Fruit fly (Drosophila melanogaster) whole organism, embryonic: ENCODE results near the gene CG4709.

ENCODE experiments used
- CG10267 ChIP-seq: fragments of 200-800 bp; sonication (Bioruptor generic); optimal IDR thresholded peaks from 2 replicates; lab custom pipeline; 2018; ENCODE audit warnings: missing biosample characterization, mild to moderate bottlenecking, missing genetic modification characterization, moderate library complexity
- CG11398 ChIP-seq: fragments of 200-800 bp; sonication (Bioruptor generic); optimal IDR thresholded peaks from 2 replicates; lab custom pipeline; 2016; ENCODE audit warnings: missing biosample characterization, missing genetic modification characterization
- CG11504 ChIP-seq: fragments of 200-800 bp; sonication (Bioruptor generic); optimal IDR thresholded peaks from 3 replicates; lab custom pipeline; 2019; ENCODE audit warnings: missing biosample characterization, mild to moderate bottlenecking, missing genetic modification characterization, moderate library complexity
- CG11696 ChIP-seq: fragments of 200-800 bp; sonication (Bioruptor generic); IDR thresholded peaks from 2 replicates; pipeline ENCODE4 v1.3.6; 2022; ENCODE audit warnings: missing biosample characterization, missing genetic modification characterization
- CG12299 ChIP-seq: fragments of 200-800 bp; sonication (Bioruptor generic); optimal IDR thresholded peaks from 2 replicates; lab custom pipeline; 2018; ENCODE audit warnings: missing biosample characterization, mild to moderate bottlenecking, missing genetic modification characterization
- CG14710 ChIP-seq: fragments of 200-800 bp; sonication (Bioruptor generic); optimal IDR thresholded peaks from 3 replicates; lab custom pipeline; 2019; ENCODE audit warnings: missing biosample characterization, mild to moderate bottlenecking, missing genetic modification characterization, moderate library complexity
- CG14965 ChIP-seq: fragments of 200-800 bp; sonication (Bioruptor generic); optimal IDR thresholded peaks from 2 replicates; lab custom pipeline; 2016; ENCODE audit warnings: missing biosample characterization, missing genetic modification characterization, borderline replicate concordance
- CG15514 ChIP-seq: fragments of 200-800 bp; sonication (Bioruptor generic); optimal IDR thresholded peaks from 3 replicates; lab custom pipeline; 2017; ENCODE audit warnings: missing biosample characterization, missing genetic modification characterization, mild to moderate bottlenecking, moderate library complexity, missing genetic modification reagents
- CG15601 ChIP-seq: fragments of 200-800 bp; sonication (Bioruptor generic); optimal IDR thresholded peaks from 3 replicates; lab custom pipeline; 2019; ENCODE audit warnings: missing biosample characterization, mild to moderate bottlenecking, missing genetic modification characterization, moderate library complexity
- CG15696 ChIP-seq: fragments of 200-800 bp; sonication (Bioruptor generic); optimal IDR thresholded peaks from 2 replicates; lab custom pipeline; 2019; ENCODE audit warnings: missing biosample characterization, mild to moderate bottlenecking, missing genetic modification characterization, moderate library complexity
- CG16813 ChIP-seq: fragments of 200-800 bp; sonication (Bioruptor generic); IDR thresholded peaks from 3 replicates; pipeline ENCODE4 v1.3.6; 2022; ENCODE audit warnings: missing biosample characterization, missing genetic modification characterization; ENCODE audit not compliant: partially characterized antibody
- CG17359 ChIP-seq: fragments of 200-800 bp; sonication (Bioruptor generic); optimal IDR thresholded peaks from 3 replicates; lab custom pipeline; 2018; ENCODE audit warnings: missing biosample characterization, mild to moderate bottlenecking, missing genetic modification characterization, moderate library complexity
- CG31441 ChIP-seq: fragments of 200-800 bp; sonication (Bioruptor generic); IDR thresholded peaks from 2 replicates; pipeline ENCODE4 v1.3.6; 2022; ENCODE audit warnings: missing biosample characterization, missing genetic modification characterization
- CG33557 ChIP-seq: fragments of 200-800 bp; sonication (Bioruptor generic); optimal IDR thresholded peaks from 2 replicates; lab custom pipeline; 2019; ENCODE audit warnings: missing biosample characterization, mild to moderate bottlenecking, missing genetic modification characterization, moderate library complexity
- CG4730 ChIP-seq: fragments of 200-800 bp; sonication (Bioruptor generic); IDR thresholded peaks from 2 replicates; pipeline ENCODE4 v1.3.6; 2022; ENCODE audit warnings: missing biosample characterization, missing genetic modification characterization
- CG4854 ChIP-seq: fragments of 200-800 bp; sonication (Bioruptor generic); optimal IDR thresholded peaks from 2 replicates; lab custom pipeline; 2016; ENCODE audit warnings: missing biosample characterization, missing genetic modification characterization, inconsistent platforms
- CG7987 ChIP-seq: fragments of 200-800 bp; sonication (Bioruptor generic); optimal IDR thresholded peaks from 2 replicates; lab custom pipeline; 2018; ENCODE audit warnings: missing biosample characterization, mild to moderate bottlenecking, missing genetic modification characterization, moderate library complexity
- CG8281 ChIP-seq: fragments of 200-800 bp; sonication (Bioruptor generic); optimal IDR thresholded peaks from 2 replicates; lab custom pipeline; 2018; ENCODE audit warnings: missing biosample characterization, mild to moderate bottlenecking, missing genetic modification characterization, moderate library complexity
- Dbx ChIP-seq: fragments of 200-800 bp; sonication (Bioruptor generic); IDR thresholded peaks from 3 replicates; pipeline ENCODE4 v1.3.6; 2022; ENCODE audit warnings: missing biosample characterization, missing genetic modification characterization
- Dip2 ChIP-seq: fragments of 200-800 bp; sonication (Bioruptor generic); IDR thresholded peaks from 2 replicates; pipeline ENCODE4 v1.3.6; 2022; ENCODE audit warnings: missing biosample characterization, missing genetic modification characterization
- Dip3 ChIP-seq: fragments of 200-800 bp; sonication (Bioruptor generic); optimal IDR thresholded peaks from 3 replicates; lab custom pipeline; 2016; ENCODE audit warnings: missing biosample characterization, missing genetic modification characterization
- Dp ChIP-seq: fragments of 200-800 bp; sonication (Bioruptor generic); optimal IDR thresholded peaks from 2 replicates; lab custom pipeline; 2018; ENCODE audit warnings: missing biosample characterization, mild to moderate bottlenecking, missing genetic modification characterization, moderate library complexity
- Dref ChIP-seq: fragments of 200-800 bp; sonication (Bioruptor generic); IDR thresholded peaks from 2 replicates; pipeline ENCODE4 v1.3.6; 2022; ENCODE audit warnings: missing biosample characterization, missing genetic modification characterization
- ERR ChIP-seq: fragments of 200-800 bp; sonication (Bioruptor generic); optimal IDR thresholded peaks from 2 replicates; lab custom pipeline; 2016; ENCODE audit warnings: missing biosample characterization, missing genetic modification characterization
- Elba2 ChIP-seq: fragments of 200-800 bp; sonication (Bioruptor generic); optimal IDR thresholded peaks from 3 replicates; lab custom pipeline; 2016; ENCODE audit warnings: missing biosample characterization, missing genetic modification characterization
- Hr3 ChIP-seq: fragments of 200-800 bp; sonication (Bioruptor generic); optimal IDR thresholded peaks from 3 replicates; lab custom pipeline; 2016; ENCODE audit warnings: missing biosample characterization, missing genetic modification characterization
- Hr51 ChIP-seq, 2 experiments: fragments of 200-800 bp; sonication (Bioruptor generic); optimal IDR thresholded peaks; 2 replicates in 1 of 2; 3 replicates in 1 of 2; lab custom pipeline; 2016 to 2018; ENCODE audit warnings: missing biosample characterization in 2 of 2, missing genetic modification characterization in 2 of 2, mild to moderate bottlenecking in 1 of 2, moderate library complexity in 1 of 2
- MTF-1 ChIP-seq: fragments of 200-800 bp; sonication (Bioruptor generic); optimal IDR thresholded peaks from 2 replicates; lab custom pipeline; 2018; ENCODE audit warnings: missing biosample characterization, mild to moderate bottlenecking, missing genetic modification characterization, borderline replicate concordance
- Mrtf ChIP-seq: fragments of 200-800 bp; sonication (Bioruptor generic); IDR thresholded peaks from 3 replicates; pipeline ENCODE4 v1.3.6; 2022; ENCODE audit warnings: missing biosample characterization, missing genetic modification characterization
- Ssrp ChIP-seq: fragments of 200-800 bp; sonication (Bioruptor generic); optimal IDR thresholded peaks from 2 replicates; lab custom pipeline; 2018; ENCODE audit warnings: missing biosample characterization, mild to moderate bottlenecking, missing genetic modification characterization, moderate library complexity
- ato ChIP-seq: fragments of 200-800 bp; sonication (Bioruptor generic); IDR thresholded peaks from 2 replicates; pipeline ENCODE4 v1.3.6; 2022; ENCODE audit warnings: missing biosample characterization, missing genetic modification characterization; ENCODE audit not compliant: partially characterized antibody
- bbx ChIP-seq: fragments of 200-800 bp; sonication (Bioruptor generic); IDR thresholded peaks from 2 replicates; pipeline ENCODE4 v1.3.6; 2022; ENCODE audit warnings: missing biosample characterization, missing genetic modification characterization; ENCODE audit not compliant: partially characterized antibody
- bsh ChIP-seq, 2 experiments: fragments of 200-800 bp; sonication (Bioruptor generic); optimal IDR thresholded peaks; 2 replicates each; lab custom pipeline; 2017 to 2018; ENCODE audit warnings: mild to moderate bottlenecking in 2 of 2, missing biosample characterization in 2 of 2, missing genetic modification characterization in 2 of 2, moderate library complexity in 1 of 2
- chinmo ChIP-seq: fragments of 200-800 bp; sonication (Bioruptor generic); IDR thresholded peaks from 4 replicates; pipeline ENCODE4 v1.3.6; 2022; ENCODE audit warnings: missing biosample characterization, missing genetic modification characterization; ENCODE audit not compliant: partially characterized antibody
- chm ChIP-seq: fragments of 200-800 bp; sonication (Bioruptor generic); IDR thresholded peaks from 2 replicates; pipeline ENCODE4 v1.3.6; 2022; ENCODE audit warnings: missing biosample characterization, missing genetic modification characterization
- gem ChIP-seq: fragments of 200-800 bp; sonication (Bioruptor generic); optimal IDR thresholded peaks from 2 replicates; lab custom pipeline; 2019; ENCODE audit warnings: missing biosample characterization, mild to moderate bottlenecking, missing genetic modification characterization, moderate library complexity
- hkb ChIP-seq, 2 experiments: fragments of 200-800 bp in 1 of 2; fragments of >200 bp in 1 of 2; sonication (Bioruptor generic) in 1 of 2; IDR thresholded peaks in 1 of 2; optimal IDR thresholded peaks in 1 of 2; 2 replicates each; pipeline versions ENCODE4 v1.3.6 to Lab custom; 2017 to 2022; ENCODE audit warnings: missing biosample characterization in 1 of 2, missing genetic modification characterization in 1 of 2
- hth ChIP-seq: fragments of >200 bp; optimal IDR thresholded peaks from 2 replicates; lab custom pipeline; 2017; ENCODE audit warnings: inconsistent platforms
- mld ChIP-seq: fragments of 200-800 bp; sonication (Bioruptor generic); IDR thresholded peaks from 3 replicates; pipeline ENCODE4 v1.3.6; 2022; ENCODE audit warnings: missing biosample characterization, missing genetic modification characterization; ENCODE audit not compliant: partially characterized antibody
- nerfin-2 ChIP-seq: fragments of 200-800 bp; sonication (Bioruptor generic); IDR thresholded peaks from 2 replicates; pipeline ENCODE4 v1.3.6; 2022; ENCODE audit warnings: missing biosample characterization, missing genetic modification characterization; ENCODE audit not compliant: partially characterized antibody
- pzg ChIP-seq: fragments of 200-800 bp; sonication (Bioruptor generic); optimal IDR thresholded peaks from 3 replicates; lab custom pipeline; 2018; ENCODE audit warnings: missing biosample characterization, mild to moderate bottlenecking, missing genetic modification characterization, moderate library complexity
- repo ChIP-seq: fragments of 200-800 bp; sonication (Bioruptor generic); optimal IDR thresholded peaks from 2 replicates; lab custom pipeline; 2016; ENCODE audit warnings: missing biosample characterization, missing genetic modification characterization
- schlank ChIP-seq: fragments of 200-800 bp; sonication (Bioruptor generic); optimal IDR thresholded peaks from 2 replicates; lab custom pipeline; 2018; ENCODE audit warnings: missing biosample characterization, mild to moderate bottlenecking, missing genetic modification characterization
- slbo ChIP-seq: fragments of 200-800 bp; sonication (Bioruptor generic); IDR thresholded peaks from 2 replicates; pipeline ENCODE4 v1.3.6; 2022; ENCODE audit warnings: missing biosample characterization, missing genetic modification characterization
- slou ChIP-seq: fragments of 200-800 bp; sonication (Bioruptor generic); optimal IDR thresholded peaks from 3 replicates; lab custom pipeline; 2016; ENCODE audit warnings: missing biosample characterization, missing genetic modification characterization
- slp2 ChIP-seq: fragments of 200-800 bp; sonication (Bioruptor generic); optimal IDR thresholded peaks from 2 replicates; lab custom pipeline; 2016; ENCODE audit warnings: missing biosample characterization, missing genetic modification characterization
- tin ChIP-seq: fragments of 200-800 bp; sonication (Bioruptor generic); optimal IDR thresholded peaks from 3 replicates; lab custom pipeline; 2016; ENCODE audit warnings: missing biosample characterization, missing genetic modification characterization
- zen2 ChIP-seq: fragments of 200-800 bp; sonication (Bioruptor generic); IDR thresholded peaks from 3 replicates; pipeline ENCODE4 v1.3.6; 2022; ENCODE audit warnings: missing biosample characterization, missing genetic modification characterization; ENCODE audit not compliant: partially characterized antibody

Gene CG4709

dm6 chr2L:9968201-9968727 is 14.1 kb downstream of the CG4709 start:
- TF ChIP-seq Elba2 (GFP tag; lab: Kevin White, UChicago) (no peak), MTF-1 (GFP tag; lab: Kevin White, UChicago) (no peak), slp2 (no peak), Dip3 (no peak), Mrtf (GFP tag; lab: Robert Waterston, UW) (no peak), CG10267 (tag; lab: Kevin White, UChicago) (no peak), gem (tag; lab: Kevin White, UChicago) (no peak), repo (no peak), bsh (GFP tag; optimal IDR thresholded peaks at IDR 0.05; lab: Kevin White, UChicago) (no peak), schlank (no peak), bbx (GFP tag; lab: Robert Waterston, UW) (0 out of 2 replicates have a peak, but pooled peaks have one; percentile 27), CG11398 (no peak), ato (GFP tag; lab: Robert Waterston, UW) (peak; percentile 70), CG7987 (no peak), ERR (GFP tag; lab: Kevin White, UChicago) (no peak), hth (lab: Kevin White, UChicago) (no peak), zen2 (GFP tag; lab: Robert Waterston, UW) (peak; percentile 44; the same call in 2 of the 3 replicates), Dip2 (GFP tag; lab: Robert Waterston, UW) (no peak), CG11696 (GFP tag; lab: Robert Waterston, UW) (no peak), Dref (peak; percentile 83), chm (GFP tag; lab: Robert Waterston, UW) (no peak), Dbx (GFP tag; lab: Robert Waterston, UW) (no peak), CG15514 (GFP tag; lab: Kevin White, UChicago) (no peak), CG14965 (GFP tag; lab: Kevin White, UChicago) (no peak), CG8281 (no peak), CG4730 (GFP tag; lab: Robert Waterston, UW) (no peak), CG31441 (no peak), CG11504 (tag; lab: Kevin White, UChicago) (no peak), CG15601 (tag; lab: Kevin White, UChicago) (no peak), CG17359 (tag; lab: Kevin White, UChicago) (no peak), Ssrp (tag; lab: Kevin White, UChicago) (no peak), chinmo (GFP tag; lab: Robert Waterston, UW) (0 out of 4 replicates have a peak, but pooled peaks have one; percentile 53), slou (GFP tag; lab: Kevin White, UChicago) (no peak), CG12299 (tag; lab: Kevin White, UChicago) (no peak), CG33557 (GFP tag; lab: Kevin White, UChicago) (no peak), pzg (GFP tag; lab: Kevin White, UChicago) (no peak), mld (GFP tag; lab: Robert Waterston, UW) (peak; percentile 68; the same call in 2 of the 3 replicates), CG4854 (GFP tag; lab: Kevin White, UChicago) (no peak), Hr51 (GFP tag; optimal IDR thresholded peaks at IDR 0.05; lab: Kevin White, UChicago) (no peak), hkb (optimal IDR thresholded peaks at IDR 0.05; lab: Kevin White, UChicago) (no peak), hkb (GFP tag; IDR thresholded peaks at IDR 0.05; lab: Robert Waterston, UW) (no peak), Hr3 (GFP tag; lab: Kevin White, UChicago) (no peak), CG15696 (tag; lab: Kevin White, UChicago) (no peak), tin (GFP tag; lab: Kevin White, UChicago) (no peak), CG16813 (GFP tag; lab: Robert Waterston, UW) (no peak), CG14710 (no peak), nerfin-2 (GFP tag; lab: Robert Waterston, UW) (peak; percentile 65; the same call in 1 of the 2 replicates), Dp (GFP tag; lab: Kevin White, UChicago) (peak; percentile 73), slbo (GFP tag; lab: Robert Waterston, UW) (no peak)
